Fruit fly (Drosophila melanogaster) Kc167 (cell line): ENCODE data around the gene CG9302.

Source experiments
- Sin3A ChIP-seq: fragments of >200 bp; optimal IDR thresholded peaks from 2 replicates; lab custom pipeline; 2018; ENCODE audit warnings: missing external identifiers
- psq ChIP-seq: fragments of >200 bp; optimal IDR thresholded peaks from 2 replicates; lab custom pipeline; 2017; ENCODE audit warnings: missing external identifiers

DNA sequence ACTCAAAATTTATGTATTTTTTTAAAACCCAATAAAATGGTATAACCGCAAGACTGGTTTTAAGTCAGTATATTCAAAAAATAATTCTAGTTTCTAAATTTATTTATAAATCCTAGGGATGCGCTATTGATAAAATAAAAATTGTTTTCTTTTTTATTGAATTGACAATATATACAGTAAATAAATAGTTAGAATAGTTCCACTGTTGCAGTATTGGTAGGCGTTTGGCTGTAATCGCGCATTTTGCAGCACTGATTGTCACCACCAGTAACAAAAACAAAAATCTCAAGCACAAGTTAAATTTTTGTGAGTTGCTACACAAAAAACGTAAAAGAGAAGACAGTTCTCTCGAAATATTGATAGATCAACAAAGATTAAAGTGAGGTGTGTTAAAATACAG lies 9.4 kb downstream of the CG9302 start, which contains the start of gene CG31855:
- TF ChIP-seq Sin3A (lab: Kevin White, UChicago) (no peak), psq (lab: Kevin White, UChicago) (no peak)
